Fruit fly (Drosophila melanogaster): ENCODE data around the gene CG42467.

CG42467 gene

dm6 chr2L:3703260-3703659 is 2.2 kb downstream of the CG42467 start, which contains the start of gene CG2816 (continued):
- TF ChIP-seq tio (GFP tag; optimal IDR thresholded peaks at IDR 0.05) (peak; percentile 36), CG6689 (GFP tag; IDR thresholded peaks at IDR 0.05) (0 out of 2 replicates have a peak, but pooled peaks have one; percentile 35), CG11696 (GFP tag; IDR thresholded peaks at IDR 0.05) (no peak), Oaz (GFP tag; IDR thresholded peaks at IDR 0.05) (peak; percentile 54; the same call in 1 of the 2 replicates), HmgZ (tag; optimal IDR thresholded peaks at IDR 0.05) (peak; percentile 40), GATAe (GFP tag; conservative IDR thresholded peaks at IDR 0.05) (no peak), otp (GFP tag; IDR thresholded peaks at IDR 0.05) (0 out of 3 replicates have a peak, but pooled peaks have one; percentile 8), CG18262 (tag; optimal IDR thresholded peaks at IDR 0.05) (no peak), Drgx (GFP tag; IDR thresholded peaks at IDR 0.05) (peak; percentile 92; the same call in 1 of the 2 replicates), E2f2 (GFP tag; IDR thresholded peaks at IDR 0.05) (peak; percentile 41; the same call in 1 of the 2 replicates), Dbx (GFP tag; IDR thresholded peaks at IDR 0.05) (peak; percentile 70), CG7839 (tag; optimal IDR thresholded peaks at IDR 0.05) (peak; percentile 71), CG11560 (tag; IDR thresholded peaks at IDR 0.05) (peak; percentile 75), Max (GFP tag; optimal IDR thresholded peaks at IDR 0.05) (no peak), HmgD (GFP tag; optimal IDR thresholded peaks at IDR 0.05) (peak; percentile 36), Atf6 (GFP tag; IDR thresholded peaks at IDR 0.05) (peak; percentile 68), Adf1 (GFP tag; IDR thresholded peaks at IDR 0.05) (peak; percentile 63), Doc2 (GFP tag; IDR thresholded peaks at IDR 0.05) (no peak), D19B (GFP tag; optimal IDR thresholded peaks at IDR 0.05) (peak; percentile 27), dpn (GFP tag; optimal IDR thresholded peaks at IDR 0.05) (peak; percentile 63 to 79), NK7.1 (GFP tag; optimal IDR thresholded peaks at IDR 0.05) (peak; percentile 18), CG4617 (GFP tag; optimal IDR thresholded peaks at IDR 0.05; ENCODE audit: borderline replicate concordance) (peak; percentile 18), gem (tag; optimal IDR thresholded peaks at IDR 0.05) (peak; percentile 81), slou (GFP tag; optimal IDR thresholded peaks at IDR 0.05) (peak; percentile 14), h (optimal IDR thresholded peaks at IDR 0.05) (no peak), CG3847 (GFP tag; IDR thresholded peaks at IDR 0.05) (peak; percentile 89), repo (GFP tag; optimal IDR thresholded peaks at IDR 0.05) (peak; percentile 16), Ada2b (GFP tag; IDR thresholded peaks at IDR 0.05) (peak; percentile 49), bcd (GFP tag; optimal IDR thresholded peaks at IDR 0.05) (peak; percentile 38), Hey (tag; optimal IDR thresholded peaks at IDR 0.05) (peak; percentile 14), CG2202 (tag; optimal IDR thresholded peaks at IDR 0.05) (no peak), slbo (GFP tag; IDR thresholded peaks at IDR 0.05) (peak; percentile 95), Chrac-16 (GFP tag; optimal IDR thresholded peaks at IDR 0.05) (peak; percentile 60), E2f1 (GFP tag; IDR thresholded peaks at IDR 0.05) (0 out of 2 replicates have a peak, but pooled peaks have one; percentile 33), CG8944 (GFP tag; optimal IDR thresholded peaks at IDR 0.05) (peak; percentile 58), zfh1 (GFP tag; IDR thresholded peaks at IDR 0.05) (peak; percentile 65; the same call in 2 of the 3 replicates), lab (GFP tag; optimal IDR thresholded peaks at IDR 0.05) (peak; percentile 63), CG31441 (GFP tag; IDR thresholded peaks at IDR 0.05) (no peak), ind (GFP tag; optimal IDR thresholded peaks at IDR 0.05) (peak; percentile 59), NFAT (GFP tag; IDR thresholded peaks at IDR 0.05) (peak; percentile 68; the same call in 1 of the 2 replicates), CG8924 (tag; optimal IDR thresholded peaks at IDR 0.05) (peak; percentile 64), pita (GFP tag; optimal IDR thresholded peaks at IDR 0.05) (no peak), CG9437 (GFP tag; optimal IDR thresholded peaks at IDR 0.05) (peak; percentile 16), PHDP (tag; optimal IDR thresholded peaks at IDR 0.05) (peak; percentile 74), MESR4 (GFP tag; optimal IDR thresholded peaks at IDR 0.05) (no peak), Xrp1 (GFP tag; IDR thresholded peaks at IDR 0.05) (no peak), Xbp1 (GFP tag; optimal IDR thresholded peaks at IDR 0.05) (peak; percentile 27), H2.0 (GFP tag; IDR thresholded peaks at IDR 0.05) (peak; percentile 76), tll (GFP tag; optimal IDR thresholded peaks at IDR 0.05) (no peak), z (GFP tag; IDR thresholded peaks at IDR 0.05) (no peak), zf30C (GFP tag; optimal IDR thresholded peaks at IDR 0.05) (no peak), pum (GFP tag; optimal IDR thresholded peaks at IDR 0.05) (peak; percentile 23)

All from whole organism, embryonic.